Worm (Caenorhabditis elegans) whole organism, young adult: ENCODE measurements around the gene C03B1.2.

Experiments
- B0019.2 ChIP-seq: fragments of 200-800 bp; sonication (Bioruptor generic); conservative IDR thresholded peaks from 2 replicates; pipeline ENCODE4 v1.3.6; 2022; ENCODE audit warnings: missing genetic modification reagents, missing genetic modification characterization, missing compliant biosample characterization
- T26A5.8 ChIP-seq: sonication (generic microtip); optimal IDR thresholded peaks from 2 replicates; lab custom pipeline; 2016; ENCODE audit warnings: missing genetic modification characterization, missing compliant biosample characterization
- ccch-3 ChIP-seq: fragments of 200-800 bp; sonication (Bioruptor generic); optimal IDR thresholded peaks from 2 replicates; lab custom pipeline; 2018; ENCODE audit warnings: mild to moderate bottlenecking, missing genetic modification characterization, missing compliant biosample characterization
- lin-35 ChIP-seq, 3 experiments: fragments of 150-350 bp in 2 of 3; sonication (generic microtip) in 1 of 3; optimal IDR thresholded peaks; 2 replicates each; lab custom pipeline; 2014 to 2018; ENCODE audit warnings: missing biosample characterization in 3 of 3, missing genetic modification characterization in 3 of 3, missing genetic modification reagents in 3 of 3
- nhr-90 ChIP-seq: sonication (generic microtip); optimal IDR thresholded peaks from 2 replicates; lab custom pipeline; 2016; ENCODE audit warnings: missing genotype, mild to moderate bottlenecking, missing genetic modification characterization, missing compliant biosample characterization
- unc-62 ChIP-seq: fragments of 150-350 bp; optimal IDR thresholded peaks from 2 replicates; lab custom pipeline; 2014; ENCODE audit warnings: missing biosample characterization, missing genetic modification reagents, missing genetic modification characterization

DNA sequence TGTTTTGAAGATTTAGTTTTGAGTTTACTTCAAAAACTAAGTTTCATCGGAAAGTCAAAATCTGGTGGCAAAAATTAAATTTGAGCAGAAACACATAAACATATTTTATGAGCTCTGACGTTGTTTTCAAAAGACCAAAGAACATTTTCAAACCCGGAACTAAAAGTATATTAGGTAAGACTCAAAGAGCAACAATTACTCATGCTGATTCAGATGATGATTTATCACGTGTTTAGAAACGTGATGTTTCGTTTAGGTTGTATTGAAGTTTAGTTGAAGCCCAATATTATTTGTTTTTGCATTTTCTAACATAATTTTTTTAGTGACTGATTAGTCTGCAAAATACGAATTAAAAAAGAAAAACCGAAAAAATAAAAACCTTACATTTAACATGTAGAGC lies 16.1 kb upstream of the C03B1.2 start:
- no peak for TF ChIP-seq ccch-3 (GFP tag; lab: Kevin White, UChicago)
- TF ChIP-seq lin-35 (GFP tag; optimal IDR thresholded peaks at IDR 0.05; lab: Kevin White, UChicago) = no peak
- TF ChIP-seq B0019.2 (GFP tag; lab: Robert Waterston, UW) = no peak
- no peak for TF ChIP-seq nhr-90 (tag; lab: Kevin White, UChicago)
- no peak for TF ChIP-seq T26A5.8 (tag; lab: Kevin White, UChicago)
- TF ChIP-seq unc-62 = no peak
